Worm (Caenorhabditis elegans) whole organism, L4 larva: ENCODE results near the gene R107.5.

ENCODE experiments used
- ceh-32 ChIP-seq: sonication (generic microtip); optimal IDR thresholded peaks from 2 replicates; lab custom pipeline; 2016; ENCODE audit warnings: mild to moderate bottlenecking, missing genetic modification characterization, missing compliant biosample characterization; ENCODE audit not compliant: poor library complexity
- ceh-62 ChIP-seq: sonication (generic microtip); optimal IDR thresholded peaks from 2 replicates; lab custom pipeline; 2017; ENCODE audit warnings: missing biosample characterization, missing genetic modification characterization
- daf-8 ChIP-seq: fragments of 200-800 bp; sonication (Bioruptor generic); IDR thresholded peaks from 2 replicates; pipeline ENCODE4 v1.3.6; 2022; ENCODE audit warnings: missing genetic modification characterization, missing compliant biosample characterization
- dpl-1 ChIP-seq: fragments of 150-350 bp; optimal IDR thresholded peaks from 2 replicates; lab custom pipeline; 2014; ENCODE audit warnings: missing biosample characterization, missing genetic modification reagents, missing genetic modification characterization
- hlh-30 ChIP-seq: sonication (generic microtip); optimal IDR thresholded peaks from 2 replicates; lab custom pipeline; 2017; ENCODE audit warnings: antibody characterized with exemption, mild to moderate bottlenecking, missing genetic modification characterization, missing compliant biosample characterization; ENCODE audit not compliant: insufficient read depth
- lsy-2 ChIP-seq, 2 experiments: fragments of 150-350 bp in 1 of 2; sonication (generic microtip) in 1 of 2; optimal IDR thresholded peaks; 2 replicates each; lab custom pipeline; 2014 to 2017; ENCODE audit warnings: missing biosample characterization in 2 of 2, missing genetic modification characterization in 2 of 2
- mes-2 ChIP-seq: sonication (generic microtip); optimal IDR thresholded peaks from 2 replicates; lab custom pipeline; 2016; ENCODE audit warnings: missing genotype, mild to moderate bottlenecking, missing genetic modification characterization, missing compliant biosample characterization; ENCODE audit not compliant: poor library complexity, severe bottlenecking
- nhr-11 ChIP-seq: fragments of 150-350 bp; optimal IDR thresholded peaks from 2 replicates; lab custom pipeline; 2014; ENCODE audit warnings: missing biosample characterization, missing genetic modification characterization
- nhr-237 ChIP-seq: sonication (generic microtip); optimal IDR thresholded peaks from 2 replicates; lab custom pipeline; 2017; ENCODE audit warnings: missing biosample characterization, missing genetic modification characterization
- nhr-25 ChIP-seq: sonication (generic microtip); optimal IDR thresholded peaks from 2 replicates; lab custom pipeline; 2017; ENCODE audit warnings: missing genetic modification characterization, mild to moderate bottlenecking, missing compliant biosample characterization, antibody characterized with exemption, moderate library complexity, borderline replicate concordance; ENCODE audit not compliant: insufficient read depth
- nhr-76 ChIP-seq: fragments of 150-350 bp; optimal IDR thresholded peaks from 2 replicates; lab custom pipeline; 2014; ENCODE audit warnings: missing biosample characterization, missing genetic modification characterization
- spr-3 ChIP-seq: fragments of 200-800 bp; sonication (Bioruptor generic); optimal IDR thresholded peaks from 2 replicates; lab custom pipeline; 2018; ENCODE audit warnings: mild to moderate bottlenecking, missing genetic modification characterization, missing compliant biosample characterization

DNA sequence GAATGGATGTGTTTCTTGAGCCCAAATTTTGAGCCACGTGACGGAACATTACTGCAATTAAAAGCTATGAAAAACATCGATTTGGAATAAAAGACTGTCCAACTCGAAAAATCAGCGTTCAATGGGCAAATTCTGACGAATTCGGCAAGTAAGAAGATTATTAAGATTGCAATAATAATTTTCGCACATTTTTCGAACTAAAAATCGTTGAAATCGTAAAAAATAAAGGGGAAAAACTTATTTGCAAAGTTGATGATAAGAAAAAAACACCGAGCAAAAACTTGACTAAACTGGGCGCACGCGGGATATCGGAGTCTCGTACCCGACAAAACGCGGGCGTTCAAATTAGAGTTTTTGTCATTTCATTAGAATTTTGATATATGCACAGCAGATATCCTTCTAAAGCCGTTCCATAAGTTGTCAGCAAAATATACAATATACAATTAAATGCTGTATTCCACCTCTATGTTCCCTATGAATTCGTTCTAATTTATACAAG, 35.8 kb upstream of the R107.5 start, which contains the start of the genes mccc-2 and mrpl-44:
- TF ChIP-seq nhr-76 (no peak), dpl-1 (GFP tag; lab: Kevin White, UChicago) (peak; percentile 86), nhr-25 (tag; lab: Kevin White, UChicago) (no peak), daf-8 (GFP tag; lab: Robert Waterston, UW) (no peak), mes-2 (tag; lab: Kevin White, UChicago) (peak; percentile 36), hlh-30 (tag; lab: Kevin White, UChicago) (no peak), lsy-2 (tag; optimal IDR thresholded peaks at IDR 0.05; lab: Kevin White, UChicago) (no peak), ceh-62 (tag; lab: Kevin White, UChicago) (no peak), spr-3 (no peak), nhr-11 (tag; lab: Kevin White, UChicago) (no peak), ceh-32 (tag; lab: Kevin White, UChicago) (no peak), nhr-237 (tag; lab: Kevin White, UChicago) (no peak)
